Fruit fly (Drosophila melanogaster): ENCODE data around the gene CG5078.

DNA sequence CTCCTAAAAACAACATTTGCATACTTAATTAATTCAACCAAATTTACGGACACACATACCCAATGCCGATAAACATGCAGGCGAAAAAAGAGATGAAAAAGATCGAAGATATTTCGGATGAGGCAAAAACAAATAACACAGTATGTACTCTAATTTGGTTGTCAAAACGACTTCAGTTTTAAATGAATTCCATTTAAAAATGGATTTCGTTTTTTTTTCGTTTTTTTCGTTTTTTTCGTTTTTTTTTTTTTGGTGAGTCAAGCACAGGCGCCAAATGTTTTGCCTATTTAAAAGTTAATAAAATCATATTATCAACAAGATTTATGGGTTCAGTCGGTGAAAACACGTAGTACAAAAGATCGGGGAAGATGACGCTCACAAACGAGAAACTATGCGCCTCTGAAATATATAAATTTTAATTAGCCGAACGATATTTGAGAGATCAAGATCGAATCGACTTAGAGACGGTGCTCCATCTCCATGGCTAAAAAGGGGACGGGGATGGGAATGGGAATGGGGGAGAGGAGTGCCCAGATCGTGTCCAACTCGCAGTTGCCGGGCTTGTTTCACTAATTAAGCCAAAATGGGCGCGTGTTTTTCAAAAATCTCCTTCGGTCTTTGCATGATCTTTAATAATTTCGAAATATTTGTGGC is 42.5 kb downstream of the CG5078 start:
- TF ChIP-seq pdm3 (GFP tag; optimal IDR thresholded peaks at IDR 0.05) (no peak), Sox15 (GFP tag; optimal IDR thresholded peaks at IDR 0.05) (no peak), CG6163 (GFP tag; IDR thresholded peaks at IDR 0.05) (no peak), dac (GFP tag; optimal IDR thresholded peaks at IDR 0.05) (no peak), lz (GFP tag; optimal IDR thresholded peaks at IDR 0.05) (no peak), CG1621 (tag; optimal IDR thresholded peaks at IDR 0.05) (no peak), Eip93F (GFP tag; optimal IDR thresholded peaks at IDR 0.05) (no peak)
